Fruit fly (Drosophila melanogaster) whole organism, embryonic: ENCODE data around the gene Hr96.

Experiments
- CG10654 ChIP-seq: fragments of 200-800 bp; sonication (Bioruptor generic); optimal IDR thresholded peaks from 2 replicates; lab custom pipeline; 2016; ENCODE audit warnings: missing biosample characterization, missing genetic modification characterization
- CG11696 ChIP-seq: fragments of 200-800 bp; sonication (Bioruptor generic); IDR thresholded peaks from 2 replicates; pipeline ENCODE4 v1.3.6; 2022; ENCODE audit warnings: missing biosample characterization, missing genetic modification characterization
- CG13296 ChIP-seq: fragments of 200-800 bp; sonication (Bioruptor generic); optimal IDR thresholded peaks from 3 replicates; lab custom pipeline; 2018; ENCODE audit warnings: missing biosample characterization, mild to moderate bottlenecking, missing genetic modification characterization
- CG13775 ChIP-seq: fragments of 200-800 bp; sonication (Bioruptor generic); optimal IDR thresholded peaks from 3 replicates; lab custom pipeline; 2017; ENCODE audit warnings: missing biosample characterization, mild to moderate bottlenecking, missing genetic modification characterization
- CG14441 ChIP-seq: fragments of 200-800 bp; sonication (Bioruptor generic); IDR thresholded peaks from 2 replicates; pipeline ENCODE4 v1.3.6; 2022; ENCODE audit warnings: missing biosample characterization, missing genetic modification characterization
- CG14710 ChIP-seq: fragments of 200-800 bp; sonication (Bioruptor generic); optimal IDR thresholded peaks from 3 replicates; lab custom pipeline; 2019; ENCODE audit warnings: missing biosample characterization, mild to moderate bottlenecking, missing genetic modification characterization, moderate library complexity
- CG15479 ChIP-seq: fragments of 200-800 bp; sonication (Bioruptor generic); optimal IDR thresholded peaks from 3 replicates; lab custom pipeline; 2019; ENCODE audit warnings: missing biosample characterization, mild to moderate bottlenecking, missing genetic modification characterization, moderate library complexity
- CG15696 ChIP-seq: fragments of 200-800 bp; sonication (Bioruptor generic); optimal IDR thresholded peaks from 2 replicates; lab custom pipeline; 2019; ENCODE audit warnings: missing biosample characterization, mild to moderate bottlenecking, missing genetic modification characterization, moderate library complexity
- CG1603 ChIP-seq: fragments of 200-800 bp; sonication (Bioruptor generic); optimal IDR thresholded peaks from 2 replicates; lab custom pipeline; 2019; ENCODE audit warnings: missing biosample characterization, mild to moderate bottlenecking, missing genetic modification characterization, moderate library complexity
- CG30403 ChIP-seq: fragments of 200-800 bp; sonication (Bioruptor generic); optimal IDR thresholded peaks from 3 replicates; lab custom pipeline; 2016; ENCODE audit warnings: missing biosample characterization, missing genetic modification characterization
- CG32772 ChIP-seq: fragments of 200-800 bp; sonication (Bioruptor generic); IDR thresholded peaks from 2 replicates; pipeline ENCODE4 v1.3.6; 2022; ENCODE audit warnings: missing biosample characterization, missing genetic modification characterization
- CG34224 ChIP-seq: fragments of 200-800 bp; sonication (Bioruptor generic); IDR thresholded peaks from 3 replicates; pipeline ENCODE4 v1.3.6; 2022; ENCODE audit warnings: missing biosample characterization, missing genetic modification characterization; ENCODE audit not compliant: partially characterized antibody
- CG6854 ChIP-seq: fragments of 200-800 bp; sonication (Bioruptor generic); optimal IDR thresholded peaks from 3 replicates; lab custom pipeline; 2017; ENCODE audit warnings: missing biosample characterization, mild to moderate bottlenecking, missing genetic modification characterization
- CG7786 ChIP-seq: fragments of 200-800 bp; sonication (Bioruptor generic); optimal IDR thresholded peaks from 2 replicates; lab custom pipeline; 2016; ENCODE audit warnings: missing biosample characterization, missing genetic modification characterization
- CHES-1-like ChIP-seq: fragments of 200-800 bp; sonication (Bioruptor generic); optimal IDR thresholded peaks from 2 replicates; lab custom pipeline; 2016; ENCODE audit warnings: missing biosample characterization, missing genetic modification characterization
- D ChIP-seq, 2 experiments: fragments of 200-800 bp in 1 of 2; fragments of >200 bp in 1 of 2; sonication (Bioruptor generic) in 1 of 2; optimal IDR thresholded peaks; 2 replicates in 1 of 2; 3 replicates in 1 of 2; lab custom pipeline; 2017; ENCODE audit warnings: mild to moderate bottlenecking in 1 of 2, missing biosample characterization in 1 of 2, missing genetic modification characterization in 1 of 2, missing genetic modification reagents in 1 of 2
- Ets65A ChIP-seq: fragments of 200-800 bp; sonication (Bioruptor generic); peaks from one replicate; lab custom pipeline; 2016; ENCODE audit warnings: missing biosample characterization, missing genetic modification characterization
- Fer3 ChIP-seq: fragments of 200-800 bp; sonication (Bioruptor generic); optimal IDR thresholded peaks from 2 replicates; lab custom pipeline; 2018; ENCODE audit warnings: missing biosample characterization, mild to moderate bottlenecking, missing genetic modification characterization, moderate library complexity
- HLHmδ ChIP-seq: fragments of 200-800 bp; sonication (Bioruptor generic); optimal IDR thresholded peaks from 2 replicates; lab custom pipeline; 2018; ENCODE audit warnings: missing biosample characterization, mild to moderate bottlenecking, missing genetic modification characterization, moderate library complexity
- Hr39 ChIP-seq: fragments of >200 bp; optimal IDR thresholded peaks from 2 replicates; lab custom pipeline; 2017
- Hr78 ChIP-seq, 2 experiments: fragments of 200-800 bp in 1 of 2; fragments of >200 bp in 1 of 2; sonication (Bioruptor generic) in 1 of 2; optimal IDR thresholded peaks; 2 replicates each; lab custom pipeline; 2017 to 2019; ENCODE audit warnings: missing biosample characterization in 2 of 2, missing genetic modification characterization in 2 of 2, mild to moderate bottlenecking in 1 of 2, moderate library complexity in 1 of 2
- Nf-YA ChIP-seq: fragments of 200-800 bp; sonication (Bioruptor generic); IDR thresholded peaks from 2 replicates; pipeline ENCODE4 v1.3.6; 2022; ENCODE audit warnings: missing biosample characterization, missing genetic modification characterization
- Sin3A ChIP-seq: fragments of >200 bp; optimal IDR thresholded peaks from 2 replicates; lab custom pipeline; 2018
- Xbp1 ChIP-seq: fragments of 200-800 bp; sonication (Bioruptor generic); optimal IDR thresholded peaks from 3 replicates; lab custom pipeline; 2016; ENCODE audit warnings: missing biosample characterization, mild to moderate bottlenecking, missing genetic modification characterization
- al ChIP-seq: fragments of 200-800 bp; sonication (Bioruptor generic); IDR thresholded peaks from 2 replicates; pipeline ENCODE4 v1.3.6; 2022; ENCODE audit warnings: missing biosample characterization, missing genetic modification characterization
- bcd ChIP-seq: fragments of 200-800 bp; sonication (Bioruptor generic); optimal IDR thresholded peaks from 2 replicates; lab custom pipeline; 2017; ENCODE audit warnings: missing biosample characterization, mild to moderate bottlenecking, missing genetic modification characterization
- bsh ChIP-seq, 2 experiments: fragments of 200-800 bp; sonication (Bioruptor generic); optimal IDR thresholded peaks; 2 replicates each; lab custom pipeline; 2017 to 2018; ENCODE audit warnings: mild to moderate bottlenecking in 2 of 2, missing biosample characterization in 2 of 2, missing genetic modification characterization in 2 of 2, moderate library complexity in 1 of 2
- dmrt11E ChIP-seq: fragments of 200-800 bp; sonication (Bioruptor generic); optimal IDR thresholded peaks from 3 replicates; lab custom pipeline; 2018; ENCODE audit warnings: missing biosample characterization, mild to moderate bottlenecking, missing genetic modification characterization, moderate library complexity
- ems ChIP-seq: fragments of 200-800 bp; sonication (Bioruptor generic); optimal IDR thresholded peaks from 3 replicates; lab custom pipeline; 2016; ENCODE audit warnings: missing biosample characterization, missing genetic modification characterization
- fd3F ChIP-seq: fragments of 200-800 bp; sonication (Bioruptor generic); optimal IDR thresholded peaks from 2 replicates; lab custom pipeline; 2018; ENCODE audit warnings: missing biosample characterization, mild to moderate bottlenecking, missing genetic modification characterization, moderate library complexity
- hb ChIP-seq: fragments of 200-800 bp; sonication (Bioruptor generic); IDR thresholded peaks from 3 replicates; pipeline ENCODE4 v1.3.6; 2022; ENCODE audit warnings: missing biosample characterization, missing genetic modification characterization; ENCODE audit not compliant: partially characterized antibody
- hbn ChIP-seq: fragments of 200-800 bp; sonication (Bioruptor generic); IDR thresholded peaks from 2 replicates; pipeline ENCODE4 v1.3.6; 2022; ENCODE audit warnings: missing biosample characterization, missing genetic modification characterization; ENCODE audit not compliant: partially characterized antibody
- ind ChIP-seq: fragments of 200-800 bp; sonication (Bioruptor generic); optimal IDR thresholded peaks from 3 replicates; lab custom pipeline; 2016; ENCODE audit warnings: missing biosample characterization, missing genetic modification characterization
- jigr1 ChIP-seq: fragments of 200-800 bp; sonication (Bioruptor generic); IDR thresholded peaks from 3 replicates; pipeline ENCODE4 v1.3.6; 2022; ENCODE audit warnings: missing biosample characterization, missing genetic modification characterization
- ken ChIP-seq: fragments of 200-800 bp; sonication (Bioruptor generic); IDR thresholded peaks from 3 replicates; pipeline ENCODE4 v1.3.6; 2022; ENCODE audit warnings: missing biosample characterization, missing genetic modification characterization
- knrl ChIP-seq: fragments of 200-800 bp; sonication (Bioruptor generic); IDR thresholded peaks from 3 replicates; pipeline ENCODE4 v1.3.6; 2022; ENCODE audit warnings: missing biosample characterization, missing genetic modification characterization; ENCODE audit not compliant: partially characterized antibody
- lola ChIP-seq, 3 experiments: fragments of >200 bp in 2 of 3; fragments of 200-800 bp in 1 of 3; sonication (Bioruptor generic) in 1 of 3; optimal IDR thresholded peaks; 2 replicates each; lab custom pipeline; 2017 to 2019; ENCODE audit warnings: missing biosample characterization in 3 of 3, missing genetic modification characterization in 3 of 3, mild to moderate bottlenecking in 1 of 3, moderate library complexity in 1 of 3
- nmo ChIP-seq: fragments of 200-800 bp; sonication (Bioruptor generic); optimal IDR thresholded peaks from 2 replicates; lab custom pipeline; 2018; ENCODE audit warnings: missing biosample characterization, mild to moderate bottlenecking, missing genetic modification characterization, moderate library complexity
- prd ChIP-seq, 3 experiments: fragments of >200 bp in 2 of 3; fragments of 200-800 bp in 1 of 3; sonication (Bioruptor generic) in 1 of 3; optimal IDR thresholded peaks in 2 of 3; IDR thresholded peaks in 1 of 3; 2 replicates in 2 of 3; 3 replicates in 1 of 3; pipeline versions ENCODE4 v1.3.6 to Lab custom; 2017 to 2022; ENCODE audit warnings: missing biosample characterization in 1 of 3, missing genetic modification characterization in 1 of 3
- sd ChIP-seq: fragments of 200-800 bp; sonication (Bioruptor generic); optimal IDR thresholded peaks from 3 replicates; lab custom pipeline; 2018; ENCODE audit warnings: missing biosample characterization, mild to moderate bottlenecking, missing genetic modification characterization, moderate library complexity
- shn ChIP-seq: fragments of 200-800 bp; sonication (Bioruptor generic); optimal IDR thresholded peaks from 3 replicates; lab custom pipeline; 2016; ENCODE audit warnings: missing biosample characterization, missing genetic modification characterization
- sima ChIP-seq: fragments of 200-800 bp; sonication (Bioruptor generic); optimal IDR thresholded peaks from 2 replicates; lab custom pipeline; 2016; ENCODE audit warnings: missing biosample characterization, missing genetic modification characterization
- sisA ChIP-seq: fragments of 200-800 bp; sonication (Bioruptor generic); IDR thresholded peaks from 2 replicates; pipeline ENCODE4 v1.3.6; 2022; ENCODE audit warnings: missing biosample characterization, missing genetic modification characterization
- tgo ChIP-seq: fragments of 200-800 bp; sonication (Bioruptor generic); IDR thresholded peaks from 3 replicates; pipeline ENCODE4 v1.3.6; 2022; ENCODE audit warnings: missing biosample characterization, missing genetic modification characterization
- tll ChIP-seq, 2 experiments: fragments of 200-800 bp in 1 of 2; fragments of >200 bp in 1 of 2; sonication (Bioruptor generic) in 1 of 2; optimal IDR thresholded peaks; 2 replicates each; lab custom pipeline; 2017 to 2019; ENCODE audit warnings: missing biosample characterization in 2 of 2, missing genetic modification characterization in 2 of 2, mild to moderate bottlenecking in 1 of 2, moderate library complexity in 1 of 2
- unpg ChIP-seq: fragments of 200-800 bp; sonication (Bioruptor generic); optimal IDR thresholded peaks from 3 replicates; lab custom pipeline; 2018; ENCODE audit warnings: missing biosample characterization, mild to moderate bottlenecking, missing genetic modification characterization, moderate library complexity

The Hr96 gene

dm6 chr3R:24983537-24984501 is 41.2 kb upstream of the Hr96 start, which contains the start of gene tnc (continued):
- TF ChIP-seq CG14441 (GFP tag; lab: Robert Waterston, UW): 0 out of 2 replicates have a peak, but pooled peaks have one; percentile 18
- TF ChIP-seq bsh (GFP tag; optimal IDR thresholded peaks at IDR 0.05; lab: Kevin White, UChicago): peak; percentile 42 to 54
- TF ChIP-seq Hr39: no peak
- peak; percentile 25; the same call in 1 of the 3 replicates for TF ChIP-seq jigr1 (GFP tag; lab: Robert Waterston, UW)
- peak; percentile 24 for TF ChIP-seq CG14710 (tag; lab: Kevin White, UChicago)
- peak; percentile 5 for TF ChIP-seq dmrt11E (tag; lab: Kevin White, UChicago)
- TF ChIP-seq Sin3A (lab: Kevin White, UChicago): no peak
- TF ChIP-seq shn: no peak
- TF ChIP-seq tll (GFP tag; optimal IDR thresholded peaks at IDR 0.05; lab: Kevin White, UChicago): no peak
- TF ChIP-seq fd3F (GFP tag; lab: Kevin White, UChicago): peak; percentile 37
- no peak for TF ChIP-seq sima (GFP tag; lab: Kevin White, UChicago)
- TF ChIP-seq CG32772 (GFP tag; lab: Robert Waterston, UW): 0 out of 2 replicates have a peak, but pooled peaks have one; percentile 23
- TF ChIP-seq Fer3 (tag; lab: Kevin White, UChicago): peak; percentile 51
- no peak for TF ChIP-seq prd (optimal IDR thresholded peaks at IDR 0.05; lab: Kevin White, UChicago)
- TF ChIP-seq prd (GFP tag; IDR thresholded peaks at IDR 0.05; lab: Robert Waterston, UW): peak; percentile 65; the same call in 2 of the 3 replicates
- TF ChIP-seq sisA (GFP tag; lab: Robert Waterston, UW): peak; percentile 44
- peak; percentile 73 for TF ChIP-seq nmo (GFP tag; lab: Kevin White, UChicago)
- TF ChIP-seq CG15696 (tag; lab: Kevin White, UChicago): peak; percentile 19
- peak; percentile 6; the same call in 1 of the 2 replicates for TF ChIP-seq al (GFP tag; lab: Robert Waterston, UW)
- no peak for TF ChIP-seq hb (GFP tag; lab: Robert Waterston, UW)
- peak; percentile 30 for TF ChIP-seq Xbp1 (GFP tag; lab: Kevin White, UChicago)
- TF ChIP-seq ind: peak; percentile 47
- no peak for TF ChIP-seq Hr78 (GFP tag; optimal IDR thresholded peaks at IDR 0.05; lab: Kevin White, UChicago)
- no peak for TF ChIP-seq CG11696 (GFP tag; lab: Robert Waterston, UW)
- TF ChIP-seq CHES-1-like (GFP tag; lab: Kevin White, UChicago): no peak
- peak; percentile 58 for TF ChIP-seq bcd (GFP tag; lab: Kevin White, UChicago)
- TF ChIP-seq tgo (GFP tag; lab: Robert Waterston, UW): 0 out of 3 replicates have a peak, but pooled peaks have one; percentile 20
- TF ChIP-seq Nf-YA (GFP tag; lab: Robert Waterston, UW): no peak
- TF ChIP-seq CG6854 (GFP tag; lab: Kevin White, UChicago): peak; percentile 33
- TF ChIP-seq ems (GFP tag; lab: Kevin White, UChicago): no peak
- no peak for TF ChIP-seq Ets65A (GFP tag; lab: Kevin White, UChicago)
- TF ChIP-seq CG10654 (GFP tag; lab: Kevin White, UChicago): peak; percentile 7
- TF ChIP-seq CG15479: no peak
- peak; percentile 59 for TF ChIP-seq unpg
- TF ChIP-seq CG34224: no peak
- TF ChIP-seq CG13296 (GFP tag; lab: Kevin White, UChicago): peak; percentile 34
- TF ChIP-seq CG13775: peak; percentile 18
- peak; percentile 19 for TF ChIP-seq sd (tag; lab: Kevin White, UChicago)
- no peak for TF ChIP-seq ken (GFP tag; lab: Robert Waterston, UW)
- TF ChIP-seq CG30403: peak; percentile 58
- no peak for TF ChIP-seq knrl (GFP tag; lab: Robert Waterston, UW)
- TF ChIP-seq CG1603: no peak
- no peak for TF ChIP-seq HLHmδ (GFP tag; lab: Kevin White, UChicago)
- TF ChIP-seq CG7786 (GFP tag; lab: Kevin White, UChicago): no peak
- peak in 1 of 3 experiments; percentile 50 for TF ChIP-seq lola (GFP tag; optimal IDR thresholded peaks at IDR 0.05; lab: Kevin White, UChicago)
- TF ChIP-seq hbn (GFP tag; lab: Robert Waterston, UW): no peak
- TF ChIP-seq D (optimal IDR thresholded peaks at IDR 0.05; lab: Kevin White, UChicago): no peak
- TF ChIP-seq D (GFP tag; optimal IDR thresholded peaks at IDR 0.05; lab: Kevin White, UChicago): peak; percentile 37
